Fruit fly (Drosophila melanogaster) whole organism, embryonic: ENCODE data around the gene CG33941.
A peak's percentile ranks its signal among the peaks of the same experiment; 100 is the strongest.

Source experiments
- Aef1 ChIP-seq: fragments of 200-800 bp; sonication (Bioruptor generic); IDR thresholded peaks from 3 replicates; pipeline ENCODE4 v1.3.6; 2022; ENCODE audit warnings: missing biosample characterization, missing genetic modification characterization
- Asciz ChIP-seq: fragments of 200-800 bp; sonication (Bioruptor generic); optimal IDR thresholded peaks from 2 replicates; lab custom pipeline; 2017; ENCODE audit warnings: missing biosample characterization, mild to moderate bottlenecking, missing genetic modification characterization, missing genetic modification reagents
- CG10209 ChIP-seq: fragments of 200-800 bp; sonication (Bioruptor generic); optimal IDR thresholded peaks from 3 replicates; lab custom pipeline; 2017; ENCODE audit warnings: missing biosample characterization, mild to moderate bottlenecking, missing genetic modification characterization, missing genetic modification reagents
- CG10321 ChIP-seq: fragments of 200-800 bp; sonication (Bioruptor generic); IDR thresholded peaks from 2 replicates; pipeline ENCODE4 v1.3.6; 2022; ENCODE audit warnings: missing biosample characterization, missing genetic modification characterization
- CG11504 ChIP-seq: fragments of 200-800 bp; sonication (Bioruptor generic); optimal IDR thresholded peaks from 3 replicates; lab custom pipeline; 2019; ENCODE audit warnings: missing biosample characterization, mild to moderate bottlenecking, missing genetic modification characterization, moderate library complexity
- CG14441 ChIP-seq: fragments of 200-800 bp; sonication (Bioruptor generic); IDR thresholded peaks from 2 replicates; pipeline ENCODE4 v1.3.6; 2022; ENCODE audit warnings: missing biosample characterization, missing genetic modification characterization
- CG15269 ChIP-seq: fragments of 200-800 bp; sonication (Bioruptor generic); optimal IDR thresholded peaks from 2 replicates; lab custom pipeline; 2018; ENCODE audit warnings: missing biosample characterization, mild to moderate bottlenecking, missing genetic modification characterization, moderate library complexity
- CG18599 ChIP-seq: fragments of 200-800 bp; sonication (Bioruptor generic); optimal IDR thresholded peaks from 3 replicates; lab custom pipeline; 2017; ENCODE audit warnings: missing biosample characterization, missing genetic modification characterization, mild to moderate bottlenecking, moderate library complexity, missing genetic modification reagents
- CG2129 ChIP-seq: fragments of 200-800 bp; sonication (Bioruptor generic); IDR thresholded peaks from 2 replicates; pipeline ENCODE4 v1.3.6; 2022; ENCODE audit warnings: missing biosample characterization, missing genetic modification characterization; ENCODE audit not compliant: partially characterized antibody
- CG3163 ChIP-seq: fragments of 200-800 bp; sonication (Bioruptor generic); optimal IDR thresholded peaks from 3 replicates; lab custom pipeline; 2016; ENCODE audit warnings: missing biosample characterization, missing genetic modification characterization
- CG32767 ChIP-seq: fragments of 200-800 bp; sonication (Bioruptor generic); IDR thresholded peaks from 2 replicates; pipeline ENCODE4 v1.3.6; 2022; ENCODE audit warnings: missing biosample characterization, missing genetic modification characterization
- CG4854 ChIP-seq: fragments of 200-800 bp; sonication (Bioruptor generic); optimal IDR thresholded peaks from 2 replicates; lab custom pipeline; 2016; ENCODE audit warnings: missing biosample characterization, missing genetic modification characterization, inconsistent platforms
- CG7556 ChIP-seq: fragments of 200-800 bp; sonication (Bioruptor generic); optimal IDR thresholded peaks from 2 replicates; lab custom pipeline; 2017; ENCODE audit warnings: missing biosample characterization, mild to moderate bottlenecking, missing genetic modification characterization
- CG7963 ChIP-seq: fragments of 200-800 bp; sonication (Bioruptor generic); IDR thresholded peaks from 3 replicates; pipeline ENCODE4 v1.3.6; 2022; ENCODE audit warnings: missing biosample characterization, missing genetic modification characterization; ENCODE audit not compliant: partially characterized antibody
- CoRest ChIP-seq: fragments of 200-800 bp; sonication (Bioruptor generic); optimal IDR thresholded peaks from 3 replicates; lab custom pipeline; 2018; ENCODE audit warnings: missing biosample characterization, mild to moderate bottlenecking, missing genetic modification characterization, moderate library complexity
- Dp ChIP-seq: fragments of 200-800 bp; sonication (Bioruptor generic); optimal IDR thresholded peaks from 2 replicates; lab custom pipeline; 2018; ENCODE audit warnings: missing biosample characterization, mild to moderate bottlenecking, missing genetic modification characterization, moderate library complexity
- Dref ChIP-seq: fragments of 200-800 bp; sonication (Bioruptor generic); IDR thresholded peaks from 2 replicates; pipeline ENCODE4 v1.3.6; 2022; ENCODE audit warnings: missing biosample characterization, missing genetic modification characterization
- HLH3B ChIP-seq: fragments of 200-800 bp; sonication (Bioruptor generic); IDR thresholded peaks from 2 replicates; pipeline ENCODE4 v1.3.6; 2022; ENCODE audit warnings: missing biosample characterization, missing genetic modification characterization
- HmgD ChIP-seq: fragments of 200-800 bp; sonication (Bioruptor generic); optimal IDR thresholded peaks from 3 replicates; lab custom pipeline; 2016; ENCODE audit warnings: missing biosample characterization, missing genetic modification characterization
- Kr ChIP-seq: fragments of 200-800 bp; sonication (Bioruptor generic); optimal IDR thresholded peaks from 2 replicates; lab custom pipeline; 2017; ENCODE audit warnings: missing biosample characterization, mild to moderate bottlenecking, missing genetic modification characterization
- Max ChIP-seq: fragments of 200-800 bp; sonication (Bioruptor generic); optimal IDR thresholded peaks from 2 replicates; lab custom pipeline; 2016; ENCODE audit warnings: missing biosample characterization, mild to moderate bottlenecking, missing genetic modification characterization
- Meics ChIP-seq: fragments of 200-800 bp; sonication (Bioruptor generic); optimal IDR thresholded peaks from 2 replicates; lab custom pipeline; 2017; ENCODE audit warnings: missing biosample characterization, mild to moderate bottlenecking, missing genetic modification characterization
- Mes4 ChIP-seq: fragments of 200-800 bp; sonication (Bioruptor generic); optimal IDR thresholded peaks from 2 replicates; lab custom pipeline; 2016; ENCODE audit warnings: missing biosample characterization, missing genetic modification characterization
- Mrtf ChIP-seq: fragments of 200-800 bp; sonication (Bioruptor generic); IDR thresholded peaks from 3 replicates; pipeline ENCODE4 v1.3.6; 2022; ENCODE audit warnings: missing biosample characterization, missing genetic modification characterization
- Oli ChIP-seq: fragments of 200-800 bp; sonication (Bioruptor generic); optimal IDR thresholded peaks from 2 replicates; lab custom pipeline; 2018; ENCODE audit warnings: missing biosample characterization, mild to moderate bottlenecking, missing genetic modification characterization, moderate library complexity
- Opbp ChIP-seq: fragments of 200-800 bp; sonication (Bioruptor generic); IDR thresholded peaks from 3 replicates; pipeline ENCODE4 v1.3.6; 2022; ENCODE audit warnings: missing biosample characterization, missing genetic modification characterization; ENCODE audit not compliant: partially characterized antibody
- Spps ChIP-seq: fragments of 200-800 bp; sonication (Bioruptor generic); optimal IDR thresholded peaks from 2 replicates; lab custom pipeline; 2018; ENCODE audit warnings: missing biosample characterization, mild to moderate bottlenecking, missing genetic modification characterization
- Tbp ChIP-seq: fragments of >200 bp; optimal IDR thresholded peaks from 2 replicates; lab custom pipeline; 2018; ENCODE audit warnings: missing biosample characterization, missing genetic modification characterization
- Trl ChIP-seq, 3 experiments: fragments of >200 bp in 2 of 3; fragments of 200-800 bp in 1 of 3; sonication (Bioruptor generic) in 1 of 3; optimal IDR thresholded peaks; 2 replicates in 1 of 3; 3 replicates in 2 of 3; lab custom pipeline; 2016 to 2017; ENCODE audit warnings: missing biosample characterization in 1 of 3, missing genetic modification characterization in 1 of 3
- ara ChIP-seq: fragments of 200-800 bp; sonication (Bioruptor generic); IDR thresholded peaks from 2 replicates; pipeline ENCODE4 v1.3.6; 2022; ENCODE audit warnings: missing biosample characterization, missing genetic modification characterization
- cas ChIP-seq: fragments of 200-800 bp; sonication (Bioruptor generic); IDR thresholded peaks from 2 replicates; pipeline ENCODE4 v1.3.6; 2022; ENCODE audit warnings: missing biosample characterization, missing genetic modification characterization
- caup ChIP-seq: fragments of 200-800 bp; sonication (Bioruptor generic); optimal IDR thresholded peaks from 3 replicates; lab custom pipeline; 2017; ENCODE audit warnings: missing biosample characterization, mild to moderate bottlenecking, missing genetic modification characterization, moderate library complexity; ENCODE audit not compliant: severe bottlenecking
- da ChIP-seq: fragments of 200-800 bp; sonication (Bioruptor generic); optimal IDR thresholded peaks from 2 replicates; lab custom pipeline; 2016; ENCODE audit warnings: missing biosample characterization, missing genetic modification characterization
- dan ChIP-seq: fragments of 200-800 bp; sonication (Bioruptor generic); IDR thresholded peaks from 2 replicates; pipeline ENCODE4 v1.3.6; 2022; ENCODE audit warnings: missing biosample characterization, missing genetic modification characterization
- dm ChIP-seq: fragments of 200-800 bp; sonication (Bioruptor generic); optimal IDR thresholded peaks from 3 replicates; lab custom pipeline; 2016; ENCODE audit warnings: missing biosample characterization, missing genetic modification characterization
- dmrt99B ChIP-seq: fragments of 200-800 bp; sonication (Bioruptor generic); optimal IDR thresholded peaks from 2 replicates; lab custom pipeline; 2018; ENCODE audit warnings: missing biosample characterization, mild to moderate bottlenecking, missing genetic modification characterization, moderate library complexity
- gt ChIP-seq: fragments of 200-800 bp; sonication (Bioruptor generic); IDR thresholded peaks from 2 replicates; pipeline ENCODE4 v1.3.6; 2022; ENCODE audit warnings: missing biosample characterization, missing genetic modification characterization
- ken ChIP-seq: fragments of 200-800 bp; sonication (Bioruptor generic); IDR thresholded peaks from 3 replicates; pipeline ENCODE4 v1.3.6; 2022; ENCODE audit warnings: missing biosample characterization, missing genetic modification characterization
- klu ChIP-seq: fragments of 200-800 bp; sonication (Bioruptor generic); IDR thresholded peaks from 2 replicates; pipeline ENCODE4 v1.3.6; 2022; ENCODE audit warnings: missing biosample characterization, missing genetic modification characterization
- mirr ChIP-seq: fragments of 200-800 bp; sonication (Bioruptor generic); optimal IDR thresholded peaks from 3 replicates; lab custom pipeline; 2018; ENCODE audit warnings: missing biosample characterization, mild to moderate bottlenecking, missing genetic modification characterization
- nau ChIP-seq: fragments of 200-800 bp; sonication (Bioruptor generic); optimal IDR thresholded peaks from 3 replicates; lab custom pipeline; 2017; ENCODE audit warnings: missing biosample characterization, mild to moderate bottlenecking, missing genetic modification characterization, missing genetic modification reagents
- pan ChIP-seq, 4 experiments: fragments of >200 bp in 3 of 4; fragments of 200-800 bp in 1 of 4; sonication (Bioruptor generic) in 1 of 4; optimal IDR thresholded peaks in 3 of 4; IDR thresholded peaks in 1 of 4; 2 replicates each; pipeline versions ENCODE4 v1.3.6 to Lab custom; 2017 to 2022; ENCODE audit warnings: missing biosample characterization in 2 of 4, missing genetic modification characterization in 2 of 4, mixed read lengths in 1 of 4
- pho ChIP-seq: fragments of 200-800 bp; sonication (Bioruptor generic); optimal IDR thresholded peaks from 2 replicates; lab custom pipeline; 2016; ENCODE audit warnings: missing biosample characterization, missing genetic modification characterization
- pum ChIP-seq: fragments of 200-800 bp; sonication (Bioruptor generic); optimal IDR thresholded peaks from 2 replicates; lab custom pipeline; 2016; ENCODE audit warnings: missing biosample characterization, missing genetic modification characterization
- scrt ChIP-seq: fragments of 200-800 bp; sonication (Bioruptor generic); optimal IDR thresholded peaks from 2 replicates; lab custom pipeline; 2018; ENCODE audit warnings: missing biosample characterization, mild to moderate bottlenecking, missing genetic modification characterization, moderate library complexity
- sima ChIP-seq: fragments of 200-800 bp; sonication (Bioruptor generic); optimal IDR thresholded peaks from 2 replicates; lab custom pipeline; 2016; ENCODE audit warnings: missing biosample characterization, missing genetic modification characterization
- tap ChIP-seq: fragments of 200-800 bp; optimal IDR thresholded peaks from 3 replicates; lab custom pipeline; 2019; ENCODE audit warnings: missing biosample characterization, mild to moderate bottlenecking, missing genetic modification characterization, moderate library complexity
- tll ChIP-seq, 2 experiments: fragments of 200-800 bp in 1 of 2; fragments of >200 bp in 1 of 2; sonication (Bioruptor generic) in 1 of 2; optimal IDR thresholded peaks; 2 replicates each; lab custom pipeline; 2017 to 2019; ENCODE audit warnings: missing biosample characterization in 2 of 2, missing genetic modification characterization in 2 of 2, mild to moderate bottlenecking in 1 of 2, moderate library complexity in 1 of 2
- vfl ChIP-seq: fragments of 200-800 bp; sonication (Bioruptor generic); optimal IDR thresholded peaks from 2 replicates; lab custom pipeline; 2016; ENCODE audit warnings: missing biosample characterization, missing genetic modification characterization

CG33941 gene

DNA sequence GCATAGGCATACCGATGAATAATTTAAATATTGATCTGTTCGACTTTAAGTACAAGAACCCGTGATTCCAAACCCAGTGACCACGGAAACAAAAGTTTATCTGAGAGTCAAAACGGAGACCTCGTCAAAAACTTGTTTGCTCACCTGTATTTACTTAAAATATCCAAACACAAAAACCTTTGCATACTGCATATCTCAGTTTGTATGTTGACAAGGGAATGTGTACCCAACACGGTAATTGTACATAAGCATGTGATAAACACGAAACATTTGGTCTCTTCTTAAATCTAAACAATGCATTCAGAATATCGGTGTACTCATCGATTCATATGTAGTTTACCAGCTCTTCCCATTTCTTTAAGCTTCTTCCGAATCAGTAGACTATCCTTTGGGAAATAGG lies 30.4 kb downstream of the CG33941 start (continued):
- TF ChIP-seq Max (GFP tag; lab: Kevin White, UChicago), result peak; percentile 85
- TF ChIP-seq Kr (GFP tag; lab: Kevin White, UChicago), result peak; percentile 100
- TF ChIP-seq sima (GFP tag; lab: Kevin White, UChicago), result peak; percentile 68
- TF ChIP-seq Mes4 (GFP tag; lab: Kevin White, UChicago), result peak; percentile 92
- TF ChIP-seq mirr (GFP tag; lab: Kevin White, UChicago), result peak; percentile 87
- peak; percentile 68; the same call in 1 of the 2 replicates for TF ChIP-seq CG14441 (GFP tag; lab: Robert Waterston, UW)
- TF ChIP-seq vfl (GFP tag; lab: Kevin White, UChicago), result peak; percentile 27
- TF ChIP-seq CG2129 (GFP tag; lab: Robert Waterston, UW), result no peak
- TF ChIP-seq ken (GFP tag; lab: Robert Waterston, UW), result no peak; the same call in 2 of the 3 replicates
- TF ChIP-seq CG7963 (GFP tag; lab: Robert Waterston, UW), result no peak
- peak; percentile 84; the same call in 1 of the 2 replicates for TF ChIP-seq CG32767 (GFP tag; lab: Robert Waterston, UW)
- no peak for TF ChIP-seq Trl (optimal IDR thresholded peaks at IDR 0.05; lab: Kevin White, UChicago)
- TF ChIP-seq Trl (GFP tag; optimal IDR thresholded peaks at IDR 0.05; lab: Kevin White, UChicago), result peak; percentile 96
- TF ChIP-seq CG4854 (GFP tag; lab: Kevin White, UChicago), result peak; percentile 94
- TF ChIP-seq klu (GFP tag; lab: Robert Waterston, UW), result no peak
- TF ChIP-seq pan (optimal IDR thresholded peaks at IDR 0.05; lab: Kevin White, UChicago), result no peak
- TF ChIP-seq pan (GFP tag; optimal IDR thresholded peaks at IDR 0.05 in 1 of 2, IDR thresholded peaks at IDR 0.05 in 1 of 2), result peak in 1 of 2 experiments; percentile 81
- TF ChIP-seq CG11504 (tag; lab: Kevin White, UChicago), result peak; percentile 79
- TF ChIP-seq dm (GFP tag; lab: Kevin White, UChicago), result peak; percentile 72
- no peak for TF ChIP-seq Dref (GFP tag; lab: Robert Waterston, UW)
- peak; percentile 89 for TF ChIP-seq da (GFP tag; lab: Kevin White, UChicago)
- TF ChIP-seq Tbp (GFP tag; lab: Kevin White, UChicago), result no peak
- TF ChIP-seq CG3163, result peak; percentile 78
- peak; percentile 87 for TF ChIP-seq Meics (GFP tag; lab: Kevin White, UChicago)
- peak; percentile 91; the same call in 1 of the 2 replicates for TF ChIP-seq ara (GFP tag; lab: Robert Waterston, UW)
- TF ChIP-seq gt (GFP tag; lab: Robert Waterston, UW), result no peak
- TF ChIP-seq pum, result peak; percentile 80
- no peak for TF ChIP-seq Mrtf
- TF ChIP-seq cas, result peak; percentile 32; the same call in 1 of the 2 replicates
- TF ChIP-seq HLH3B (GFP tag; lab: Robert Waterston, UW), result peak; percentile 90; the same call in 1 of the 2 replicates
- TF ChIP-seq HmgD, result peak; percentile 23
- TF ChIP-seq tap (tag; lab: Kevin White, UChicago), result peak; percentile 89
- peak; percentile 84 for TF ChIP-seq scrt (GFP tag; lab: Kevin White, UChicago)
- no peak for TF ChIP-seq dan
- peak in 1 of 2 experiments; percentile 97 for TF ChIP-seq tll (GFP tag; optimal IDR thresholded peaks at IDR 0.05; lab: Kevin White, UChicago)
- TF ChIP-seq Aef1, result no peak
- peak; percentile 77 for TF ChIP-seq pho (GFP tag; lab: Kevin White, UChicago)
- TF ChIP-seq CG10321 (GFP tag; lab: Robert Waterston, UW), result peak; percentile 72
- TF ChIP-seq Dp (GFP tag; lab: Kevin White, UChicago), result peak; percentile 7
- TF ChIP-seq dmrt99B (tag; lab: Kevin White, UChicago), result peak; percentile 85
- TF ChIP-seq nau (GFP tag; lab: Kevin White, UChicago), result peak; percentile 96
- TF ChIP-seq Spps (tag; lab: Kevin White, UChicago), result peak; percentile 95
- TF ChIP-seq CG10209, result peak; percentile 97
- peak; percentile 81 for TF ChIP-seq CG15269 (tag; lab: Kevin White, UChicago)
- peak; percentile 69 for TF ChIP-seq Oli (tag; lab: Kevin White, UChicago)
- peak; percentile 98 for TF ChIP-seq Asciz
- TF ChIP-seq Opbp (GFP tag; lab: Robert Waterston, UW), result no peak
- TF ChIP-seq caup (GFP tag; lab: Kevin White, UChicago), result peak; percentile 95
- peak; percentile 86 for TF ChIP-seq CoRest
- peak; percentile 93 for TF ChIP-seq CG18599 (GFP tag; lab: Kevin White, UChicago)
- peak; percentile 93 for TF ChIP-seq CG7556 (GFP tag; lab: Kevin White, UChicago)
